Worm (Caenorhabditis elegans): ENCODE measurements around the gene R07E5.11.

DNA sequence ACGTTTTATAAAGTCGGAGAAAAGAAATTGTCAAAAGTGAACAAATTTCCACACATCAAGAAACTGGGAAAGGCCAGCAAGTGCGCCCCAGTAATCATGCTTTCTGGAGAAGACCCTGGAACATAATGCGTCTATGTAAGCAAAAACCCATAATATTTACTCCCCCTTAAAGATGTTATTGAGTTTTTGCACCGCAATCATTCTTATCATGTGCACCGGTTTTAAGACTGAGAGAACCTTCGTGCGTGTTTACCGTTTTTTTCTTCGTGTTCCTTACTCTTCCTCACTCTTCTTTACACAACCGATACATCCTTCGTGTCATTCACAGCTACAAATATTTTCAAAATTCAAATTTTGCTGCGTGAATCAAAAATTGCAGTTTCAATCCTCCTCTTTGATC lies 42.1 kb downstream of the R07E5.11 start:
- TF ChIP-seq med-1 (GFP tag; optimal IDR thresholded peaks at IDR 0.05; ENCODE audit: insufficient read depth), result no peak
- no peak for TF ChIP-seq ztf-29 (GFP tag; IDR thresholded peaks at IDR 0.05)
- TF ChIP-seq ztf-23 (GFP tag; IDR thresholded peaks at IDR 0.05), result no peak
- TF ChIP-seq flt-1 (GFP tag; IDR thresholded peaks at IDR 0.05), result no peak
- TF ChIP-seq T22C8.4 (GFP tag; IDR thresholded peaks at IDR 0.05), result no peak
